Worm (Caenorhabditis elegans): ENCODE data around the gene C47E12.13.

- TF ChIP-seq unc-39 (tag; optimal IDR thresholded peaks at IDR 0.05), result no peak
- TF ChIP-seq ceh-9 (tag; optimal IDR thresholded peaks at IDR 0.05), result no peak
- no peak for TF ChIP-seq nfya-1 (tag; optimal IDR thresholded peaks at IDR 0.05; ENCODE audit: insufficient read depth)
- TF ChIP-seq nhr-76 (tag; optimal IDR thresholded peaks at IDR 0.05), result no peak
- no peak for TF ChIP-seq ztf-11 (tag; optimal IDR thresholded peaks at IDR 0.05)
- no peak for TF ChIP-seq snpc-4 (tag; optimal IDR thresholded peaks at IDR 0.05)
- no peak for TF ChIP-seq nhr-12 (tag; optimal IDR thresholded peaks at IDR 0.05)
- TF ChIP-seq ztf-4 (tag; optimal IDR thresholded peaks at IDR 0.05), result no peak
- TF ChIP-seq mdl-1 (tag; optimal IDR thresholded peaks at IDR 0.05), result no peak
- no peak for TF ChIP-seq pha-4 (tag; optimal IDR thresholded peaks at IDR 0.05)
- TF ChIP-seq ceh-28 (tag; optimal IDR thresholded peaks at IDR 0.05), result no peak
- no peak for TF ChIP-seq fos-1 (tag; optimal IDR thresholded peaks at IDR 0.05)
- TF ChIP-seq ceh-82 (tag; optimal IDR thresholded peaks at IDR 0.05), result no peak
- TF ChIP-seq nhr-11 (tag; optimal IDR thresholded peaks at IDR 0.05), result no peak
These were observed 2.8 kb upstream of the C47E12.13 start, which contains the start of gene magu-4 for ce11 chrIV:10009536-10009935.

Measured in whole organism, L3 larva.